Worm (Caenorhabditis elegans) whole organism, young adult: Measurements from ENCODE around the gene srbc-49.

Experiments
- F33H1.4 ChIP-seq: fragments of 200-800 bp; sonication (Bioruptor generic); IDR thresholded peaks from 2 replicates; pipeline ENCODE4 v1.3.6; 2022; ENCODE audit warnings: missing genetic modification reagents, missing genetic modification characterization, missing compliant biosample characterization
- F39B2.1 ChIP-seq: fragments of 200-800 bp; sonication (Bioruptor generic); IDR thresholded peaks from 2 replicates; pipeline ENCODE4 v1.3.6; 2022; ENCODE audit warnings: missing genetic modification reagents, missing genetic modification characterization, missing compliant biosample characterization

ce11 chrV:15817746-15818145 lies 3.8 kb upstream of the srbc-49 start, which contains the start of gene abf-3:
- TF ChIP-seq F39B2.1 (GFP tag; lab: Robert Waterston, UW), result no peak
- no peak for TF ChIP-seq F33H1.4
